Fruit fly (Drosophila melanogaster): ENCODE measurements around the gene abs.

DNA sequence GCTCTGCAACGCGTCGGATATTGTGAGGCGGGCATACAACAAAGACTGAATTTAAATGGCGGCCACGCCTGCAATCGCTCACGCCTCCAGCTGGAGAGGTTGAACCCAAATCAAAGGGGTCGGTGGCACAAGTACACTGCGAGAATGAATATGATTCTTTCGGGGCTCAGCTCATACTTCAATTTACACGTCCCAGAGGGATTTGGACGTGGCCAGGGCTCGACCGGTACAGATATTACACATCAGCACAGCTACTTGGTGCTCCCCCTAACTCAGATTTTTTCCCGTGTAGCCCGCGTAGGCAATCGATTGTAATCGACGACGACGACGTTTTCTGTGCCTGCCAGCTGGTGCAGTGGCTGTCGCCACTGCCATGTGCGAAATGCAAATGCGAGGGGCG is 18.8 kb upstream of the abs start:
- peak; percentile 57 for TF ChIP-seq psq (GFP tag; optimal IDR thresholded peaks at IDR 0.05)
- no peak for TF ChIP-seq dl (GFP tag; optimal IDR thresholded peaks at IDR 0.05; ENCODE audit: insufficient read depth in 1 of 2, partially characterized antibody in 2 of 2)
- TF ChIP-seq Mio (GFP tag; optimal IDR thresholded peaks at IDR 0.05) = no peak
- peak; percentile 73 for TF ChIP-seq rgr (GFP tag; optimal IDR thresholded peaks at IDR 0.05)
- peak; percentile 70 for TF ChIP-seq CG32264 (GFP tag; optimal IDR thresholded peaks at IDR 0.05)
- TF ChIP-seq Myc (optimal IDR thresholded peaks at IDR 0.05) = no peak
- TF ChIP-seq fru (GFP tag; optimal IDR thresholded peaks at IDR 0.05) = peak; percentile 87
